Worm (Caenorhabditis elegans) whole organism, late embryonic: Measurements from ENCODE around the gene tyr-1.

Experiments
- C08G9.2 ChIP-seq: sonication (generic microtip); optimal IDR thresholded peaks from 2 replicates; lab custom pipeline; 2016; ENCODE audit warnings: mild to moderate bottlenecking, missing genetic modification characterization, moderate library complexity, missing compliant biosample characterization
- K02D7.2 ChIP-seq: sonication (generic microtip); optimal IDR thresholded peaks from 2 replicates; lab custom pipeline; 2017; ENCODE audit warnings: mild to moderate bottlenecking, missing genetic modification characterization, missing compliant biosample characterization
- K09A11.1 ChIP-seq: sonication (generic microtip); optimal IDR thresholded peaks from 2 replicates; lab custom pipeline; 2017; ENCODE audit warnings: antibody characterized with exemption, mild to moderate bottlenecking, missing genetic modification characterization, missing compliant biosample characterization; ENCODE audit not compliant: insufficient read depth
- T23F11.4 ChIP-seq: fragments of 200-800 bp; sonication (Bioruptor generic); optimal IDR thresholded peaks from 2 replicates; lab custom pipeline; 2018; ENCODE audit warnings: mild to moderate bottlenecking, missing genetic modification characterization, missing compliant biosample characterization
- Y22D7AL.16 ChIP-seq: sonication (generic microtip); optimal IDR thresholded peaks from 2 replicates; lab custom pipeline; 2016; ENCODE audit warnings: missing genetic modification characterization, missing compliant biosample characterization
- ceh-14 ChIP-seq: sonication (generic microtip); optimal IDR thresholded peaks from 2 replicates; lab custom pipeline; 2016; ENCODE audit warnings: missing genotype, missing genetic modification characterization, missing compliant biosample characterization
- ceh-2 ChIP-seq: sonication (generic microtip); optimal IDR thresholded peaks from 2 replicates; lab custom pipeline; 2016; ENCODE audit warnings: missing genotype, missing genetic modification characterization, missing compliant biosample characterization
- ceh-22 ChIP-seq: sonication (generic microtip); optimal IDR thresholded peaks from 2 replicates; lab custom pipeline; 2017; ENCODE audit warnings: missing biosample characterization, missing genetic modification characterization
- ceh-31 ChIP-seq: sonication (generic microtip); optimal IDR thresholded peaks from 2 replicates; lab custom pipeline; 2016; ENCODE audit warnings: missing genetic modification characterization, missing compliant biosample characterization
- ceh-45 ChIP-seq: fragments of 200-800 bp; sonication (Bioruptor generic); IDR thresholded peaks from 2 replicates; pipeline ENCODE4 v1.3.6; 2022; ENCODE audit warnings: missing genetic modification reagents, missing genetic modification characterization, missing compliant biosample characterization
- dve-1 ChIP-seq: sonication (generic microtip); optimal IDR thresholded peaks from 2 replicates; lab custom pipeline; 2017; ENCODE audit warnings: antibody characterized with exemption, mild to moderate bottlenecking, missing genetic modification characterization, missing compliant biosample characterization
- elt-2 ChIP-seq: sonication (generic microtip); optimal IDR thresholded peaks from 2 replicates; lab custom pipeline; 2016; ENCODE audit warnings: missing genetic modification reagents, missing genetic modification characterization, missing compliant biosample characterization
- fax-1 ChIP-seq: sonication (generic microtip); optimal IDR thresholded peaks from 2 replicates; lab custom pipeline; 2016; ENCODE audit warnings: missing genotype, missing genetic modification characterization, missing compliant biosample characterization
- nfya-1 ChIP-seq: sonication (generic microtip); optimal IDR thresholded peaks from 2 replicates; lab custom pipeline; 2017; ENCODE audit warnings: missing genetic modification characterization, mild to moderate bottlenecking, missing compliant biosample characterization, antibody characterized with exemption, moderate library complexity
- nhr-11 ChIP-seq: fragments of 150-350 bp; optimal IDR thresholded peaks from 2 replicates; lab custom pipeline; 2014; ENCODE audit warnings: missing biosample characterization, missing genetic modification characterization
- nhr-232 ChIP-seq: sonication (generic microtip); optimal IDR thresholded peaks from 2 replicates; lab custom pipeline; 2016; ENCODE audit warnings: missing genetic modification characterization, missing compliant biosample characterization
- npax-4 ChIP-seq: sonication (generic microtip); optimal IDR thresholded peaks from 2 replicates; lab custom pipeline; 2016; ENCODE audit warnings: missing genetic modification characterization, missing compliant biosample characterization
- odd-2 ChIP-seq: sonication (generic microtip); optimal IDR thresholded peaks from 2 replicates; lab custom pipeline; 2017; ENCODE audit warnings: antibody characterized with exemption, mild to moderate bottlenecking, missing genetic modification characterization, missing compliant biosample characterization
- pag-3 ChIP-seq: sonication (generic microtip); optimal IDR thresholded peaks from 2 replicates; lab custom pipeline; 2016; ENCODE audit warnings: missing compliant biosample characterization, missing genetic modification characterization, borderline replicate concordance
- pat-9 ChIP-seq: fragments of 200-800 bp; sonication (Bioruptor generic); optimal IDR thresholded peaks from 2 replicates; lab custom pipeline; 2018; ENCODE audit warnings: mild to moderate bottlenecking, missing genetic modification characterization, moderate library complexity, missing compliant biosample characterization
- pax-1 ChIP-seq: fragments of 150-350 bp; optimal IDR thresholded peaks from 2 replicates; lab custom pipeline; 2014; ENCODE audit warnings: missing biosample characterization, missing genetic modification characterization
- pha-2 ChIP-seq: sonication (generic microtip); optimal IDR thresholded peaks from 2 replicates; lab custom pipeline; 2017; ENCODE audit warnings: mild to moderate bottlenecking, missing genetic modification characterization, missing compliant biosample characterization
- pha-4 ChIP-seq: fragments of 150-350 bp; optimal IDR thresholded peaks from 2 replicates; lab custom pipeline; 2018; ENCODE audit warnings: missing biosample characterization, missing genetic modification reagents, missing genetic modification characterization
- pros-1 ChIP-seq: fragments of 150-350 bp; optimal IDR thresholded peaks from 2 replicates; lab custom pipeline; 2014; ENCODE audit warnings: missing biosample characterization, missing genetic modification reagents, missing genetic modification characterization
- ref-2 ChIP-seq: sonication (generic microtip); optimal IDR thresholded peaks from 2 replicates; lab custom pipeline; 2016; ENCODE audit warnings: missing genetic modification characterization, missing compliant biosample characterization
- syd-9 ChIP-seq: sonication (generic microtip); optimal IDR thresholded peaks from 2 replicates; lab custom pipeline; 2016; ENCODE audit warnings: mild to moderate bottlenecking, missing genetic modification characterization, moderate library complexity, missing compliant biosample characterization
- tbx-7 ChIP-seq: sonication (generic microtip); optimal IDR thresholded peaks from 2 replicates; lab custom pipeline; 2016; ENCODE audit warnings: missing genotype, missing genetic modification characterization, missing compliant biosample characterization
- ttx-3 ChIP-seq: sonication (generic microtip); optimal IDR thresholded peaks from 2 replicates; lab custom pipeline; 2016; ENCODE audit warnings: missing genetic modification reagents, missing genetic modification characterization, missing compliant biosample characterization
- unc-3 ChIP-seq, 2 experiments: fragments of 200-800 bp in 1 of 2; sonication (Bioruptor generic) in 1 of 2; sonication (generic microtip) in 1 of 2; conservative IDR thresholded peaks in 1 of 2; optimal IDR thresholded peaks in 1 of 2; 2 replicates each; pipeline versions ENCODE4 v1.3.6 to Lab custom; 2016 to 2022; ENCODE audit warnings: missing compliant biosample characterization in 2 of 2, missing genetic modification characterization in 2 of 2, missing genetic modification reagents in 1 of 2
- zip-5 ChIP-seq: sonication (generic microtip); optimal IDR thresholded peaks from 2 replicates; lab custom pipeline; 2016; ENCODE audit warnings: missing genetic modification characterization, missing compliant biosample characterization

The tyr-1 gene

DNA sequence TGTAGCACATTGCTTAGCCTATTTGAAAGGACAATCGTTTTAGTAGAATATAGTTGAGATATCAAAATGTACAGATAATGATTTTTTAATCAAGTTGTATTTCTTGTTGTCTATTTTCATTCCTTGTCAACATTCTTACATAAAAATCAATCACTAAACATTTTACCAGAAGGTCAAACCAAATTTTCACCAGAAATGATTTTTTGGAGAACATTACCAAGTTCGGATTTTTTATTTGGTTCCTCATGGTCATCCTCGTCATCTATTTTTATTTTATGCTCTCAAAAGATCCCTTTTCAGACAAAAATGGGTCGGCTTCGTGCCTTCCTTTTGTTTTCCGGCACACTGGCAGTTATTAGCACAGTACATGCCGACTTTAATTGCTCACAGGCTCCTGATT, at the start of gene tyr-1:
Gene tyr-1 (plus strand): TSS at position 301 of the 400 bp plus-strand sequence.
- no peak for TF ChIP-seq syd-9 (tag; lab: Kevin White, UChicago)
- TF ChIP-seq ceh-22 = no peak
- TF ChIP-seq, all 69 proteins: peak for 0

DNA sequence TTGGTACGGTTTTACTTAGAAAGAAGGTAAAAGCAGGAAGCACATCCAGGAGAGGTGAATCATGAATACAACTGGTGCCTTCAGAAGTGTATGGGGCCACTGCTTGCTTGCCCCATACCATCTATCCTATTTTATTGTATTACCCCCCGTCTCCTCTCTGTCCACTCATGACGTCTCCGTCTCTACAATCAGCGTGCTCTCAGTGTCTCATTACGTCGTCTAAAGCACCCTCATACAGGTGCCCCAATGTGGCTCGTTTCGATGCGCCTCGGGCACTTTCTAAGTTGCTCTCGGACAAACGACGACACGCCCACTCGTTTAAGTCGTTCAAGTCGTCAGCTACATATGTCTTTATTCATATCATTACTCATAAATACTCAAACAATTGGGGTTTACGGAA, 49.5 kb upstream of the tyr-1 start:
- TF ChIP-seq unc-3 (GFP tag; conservative IDR thresholded peaks at IDR 0.05; lab: Robert Waterston, UW) (no peak), unc-3 (tag; optimal IDR thresholded peaks at IDR 0.05; lab: Kevin White, UChicago) (no peak), nhr-11 (tag; lab: Kevin White, UChicago) (no peak), ref-2 (tag; lab: Kevin White, UChicago) (peak; percentile 16), ceh-2 (tag; lab: Kevin White, UChicago) (no peak), ceh-22 (no peak), odd-2 (no peak)

- no peak for TF ChIP-seq zip-5
- TF ChIP-seq K09A11.1 (tag; lab: Kevin White, UChicago) = no peak
Observed at ce11 chrIII:7828576-7829461, 44.8 kb upstream of the tyr-1 start, which contains the start of the genes egl-45 and kcmf-1. egl-45 (minus strand) TSS chrIII:7828626. kcmf-1 (plus strand) TSS chrIII:7829411.

ce11 chrIII:7832473-7832872, 41.1 kb upstream of the tyr-1 start:
- no peak for TF ChIP-seq pag-3 (tag; lab: Kevin White, UChicago)
- no peak for TF ChIP-seq ttx-3
- no peak for TF ChIP-seq pha-4 (tag; lab: Kevin White, UChicago)
- no peak for TF ChIP-seq C08G9.2
- TF ChIP-seq K02D7.2 (tag; lab: Kevin White, UChicago) = no peak
- TF ChIP-seq zip-5 = no peak
- no peak for TF ChIP-seq Y22D7AL.16 (tag; lab: Kevin White, UChicago)
- no peak for TF ChIP-seq pat-9 (tag; lab: Kevin White, UChicago)
- TF ChIP-seq nhr-232 (tag; lab: Kevin White, UChicago) = no peak
- no peak for TF ChIP-seq syd-9 (tag; lab: Kevin White, UChicago)
- TF ChIP-seq pax-1 (tag; lab: Kevin White, UChicago) = no peak
- TF ChIP-seq T23F11.4 (GFP tag; lab: Kevin White, UChicago) = no peak

- TF ChIP-seq dve-1 (tag; lab: Kevin White, UChicago) = no peak
- TF ChIP-seq elt-2 (tag; lab: Kevin White, UChicago) = no peak
- TF ChIP-seq tbx-7 (tag; lab: Kevin White, UChicago) = no peak
- TF ChIP-seq syd-9 (tag; lab: Kevin White, UChicago) = no peak
- no peak for TF ChIP-seq npax-4 (tag; lab: Kevin White, UChicago)
- no peak for TF ChIP-seq ceh-45 (GFP tag; lab: Robert Waterston, UW)
- TF ChIP-seq fax-1 (tag; lab: Kevin White, UChicago) = no peak
- no peak for TF ChIP-seq ceh-14 (tag; lab: Kevin White, UChicago)
- no peak for TF ChIP-seq pros-1 (tag; lab: Kevin White, UChicago)
- no peak for TF ChIP-seq nfya-1 (tag; lab: Kevin White, UChicago)
- no peak for TF ChIP-seq ceh-31 (tag; lab: Kevin White, UChicago)
- TF ChIP-seq pha-2 (tag; lab: Kevin White, UChicago) = no peak
Observed at ce11 chrIII:7834848-7835247, 38.7 kb upstream of the tyr-1 start.
